ENCODE assay signal across 3 fruit fly cellular contexts in genomic region chrX:13632606-13633005, dm6.
TF ChIP-seq lines count a peak whose summit lies in the region.

No protein-coding gene starts in this region.

- TF ChIP-seq CTCF in whole organism, embryonic (GFP tag; optimal IDR thresholded peaks at IDR 0.05; lab: Kevin White, UChicago), result no peak

TF ChIP-seq in whole organism, embryonic, 481 proteins besides CTCF, POLR2A, EP300 and RAD21 (continues in another document):
- TF ChIP-seq seq (GFP tag; IDR thresholded peaks at IDR 0.05; lab: Robert Waterston, UW) (peak; percentile 37; the same call in 1 of the 2 replicates), tx (GFP tag; optimal IDR thresholded peaks at IDR 0.05; lab: Kevin White, UChicago) (no peak), Dad (GFP tag; optimal IDR thresholded peaks at IDR 0.05; lab: Kevin White, UChicago) (no peak), CG32532 (GFP tag; IDR thresholded peaks at IDR 0.05; lab: Robert Waterston, UW) (0 out of 2 replicates have a peak, but pooled peaks have one; percentile 24), Trl (optimal IDR thresholded peaks at IDR 0.05; lab: Kevin White, UChicago) (no peak), Trl (GFP tag; optimal IDR thresholded peaks at IDR 0.05; lab: Kevin White, UChicago) (no peak), da (GFP tag; optimal IDR thresholded peaks at IDR 0.05; lab: Kevin White, UChicago) (no peak), Mes4 (GFP tag; optimal IDR thresholded peaks at IDR 0.05; lab: Kevin White, UChicago) (no peak), tup (GFP tag; optimal IDR thresholded peaks at IDR 0.05; lab: Kevin White, UChicago) (no peak), CG15011 (GFP tag; optimal IDR thresholded peaks at IDR 0.05; lab: Kevin White, UChicago) (peak; percentile 25), Med (GFP tag; lab: Kevin White, UChicago) (peak; percentile 71), Neu2 (GFP tag; optimal IDR thresholded peaks at IDR 0.05; lab: Kevin White, UChicago; ENCODE audit: borderline replicate concordance) (no peak), Jarid2 (GFP tag; optimal IDR thresholded peaks at IDR 0.05; lab: Kevin White, UChicago) (peak; percentile 13), CG11695 (GFP tag; IDR thresholded peaks at IDR 0.05; lab: Robert Waterston, UW) (peak; percentile 15; the same call in 1 of the 3 replicates), CG3407 (GFP tag; optimal IDR thresholded peaks at IDR 0.05; lab: Kevin White, UChicago) (peak; percentile 10), NC2α (GFP tag; optimal IDR thresholded peaks at IDR 0.05; lab: Kevin White, UChicago) (no peak), cg (GFP tag; optimal IDR thresholded peaks at IDR 0.05; lab: Kevin White, UChicago) (peak; percentile 42), Dbx (GFP tag; IDR thresholded peaks at IDR 0.05; lab: Robert Waterston, UW) (0 out of 3 replicates have a peak, but pooled peaks have one; percentile 40), CG7928 (GFP tag; optimal IDR thresholded peaks at IDR 0.05; lab: Kevin White, UChicago) (no peak), ind (GFP tag; optimal IDR thresholded peaks at IDR 0.05; lab: Kevin White, UChicago) (no peak), kay (GFP tag; optimal IDR thresholded peaks at IDR 0.05; lab: Kevin White, UChicago) (no peak), CG4820 (GFP tag; optimal IDR thresholded peaks at IDR 0.05; lab: Kevin White, UChicago) (no peak), Atf6 (GFP tag; IDR thresholded peaks at IDR 0.05; lab: Robert Waterston, UW) (peak; percentile 9; the same call in 1 of the 2 replicates), CG5180 (GFP tag; optimal IDR thresholded peaks at IDR 0.05; lab: Kevin White, UChicago) (peak; percentile 17), trh (GFP tag; optimal IDR thresholded peaks at IDR 0.05; lab: Kevin White, UChicago) (no peak), pros (GFP tag; optimal IDR thresholded peaks at IDR 0.05; lab: Kevin White, UChicago) (no peak), Asciz (GFP tag; optimal IDR thresholded peaks at IDR 0.05; lab: Kevin White, UChicago) (peak; percentile 36), CG10654 (GFP tag; optimal IDR thresholded peaks at IDR 0.05; lab: Kevin White, UChicago) (no peak), abd-A (tag; optimal IDR thresholded peaks at IDR 0.05; lab: Kevin White, UChicago) (peak; percentile 37), CG11247 (GFP tag; IDR thresholded peaks at IDR 0.05; lab: Robert Waterston, UW) (no peak)

TF ChIP-seq in whole organism, prepupa, 60 proteins besides CTCF, POLR2A, EP300 and RAD21:
- TF ChIP-seq CG7368 (GFP tag; optimal IDR thresholded peaks at IDR 0.05; lab: Kevin White, UChicago) (no peak), CG10631 (GFP tag; optimal IDR thresholded peaks at IDR 0.05; lab: Kevin White, UChicago) (no peak), fkh (GFP tag; optimal IDR thresholded peaks at IDR 0.05; lab: Kevin White, UChicago) (peak; percentile 78)

TF ChIP-seq in whole organism, wandering third instar larva, 38 proteins besides CTCF, POLR2A, EP300 and RAD21:
- TF ChIP-seq CrebA (GFP tag; optimal IDR thresholded peaks at IDR 0.05; lab: Kevin White, UChicago; ENCODE audit: borderline replicate concordance) (no peak), Hnf4 (GFP tag; optimal IDR thresholded peaks at IDR 0.05; lab: Kevin White, UChicago) (peak; percentile 18)
TF ChIP-seq in whole organism, wandering third instar larva: peak in this region for 1.

Comparison
In these comparisons a context has a peak if more than half of its experiments do, and no peak if none do; other contexts are left out.
1. Of the 7 proteins assayed by ChIP-seq in both whole organism, embryonic and whole organism, prepupa: peak only in whole organism, embryonic: Blimp-1; only in whole organism, prepupa: none; in both: none; in neither: 6.